Worm (Caenorhabditis elegans) whole organism, late embryonic: ENCODE data around the gene sec-24.2.

Experiments used
- K09A11.1 ChIP-seq: sonication (generic microtip); optimal IDR thresholded peaks from 2 replicates; lab custom pipeline; 2017; ENCODE audit warnings: antibody characterized with exemption, mild to moderate bottlenecking, missing genetic modification characterization, missing compliant biosample characterization; ENCODE audit not compliant: insufficient read depth
- ama-1 ChIP-seq: fragments of 150-350 bp; optimal IDR thresholded peaks from 2 replicates; lab custom pipeline; 2014
- ceh-18 ChIP-seq: sonication (generic microtip); optimal IDR thresholded peaks from 2 replicates; lab custom pipeline; 2016; ENCODE audit warnings: missing genetic modification characterization, missing compliant biosample characterization
- dmd-4 ChIP-seq: sonication (generic microtip); optimal IDR thresholded peaks from 2 replicates; lab custom pipeline; 2016; ENCODE audit warnings: borderline replicate concordance, missing genetic modification characterization, missing compliant biosample characterization
- hlh-13 ChIP-seq: fragments of 200-800 bp; sonication (Bioruptor generic); optimal IDR thresholded peaks from 2 replicates; lab custom pipeline; 2018; ENCODE audit warnings: mild to moderate bottlenecking, missing genetic modification characterization, missing compliant biosample characterization
- hlh-15 ChIP-seq: sonication (generic microtip); optimal IDR thresholded peaks from 2 replicates; lab custom pipeline; 2016; ENCODE audit warnings: missing genetic modification characterization, missing compliant biosample characterization
- nhr-11 ChIP-seq: fragments of 150-350 bp; optimal IDR thresholded peaks from 2 replicates; lab custom pipeline; 2014; ENCODE audit warnings: missing biosample characterization, missing genetic modification characterization
- npax-4 ChIP-seq: sonication (generic microtip); optimal IDR thresholded peaks from 2 replicates; lab custom pipeline; 2016; ENCODE audit warnings: missing genetic modification characterization, missing compliant biosample characterization
- tbx-2 ChIP-seq: sonication (generic microtip); optimal IDR thresholded peaks from 2 replicates; lab custom pipeline; 2016; ENCODE audit warnings: missing genetic modification characterization, missing compliant biosample characterization

ce11 chrIV:12334708-12335107 lies 25.9 kb downstream of the sec-24.2 start:
- TF ChIP-seq npax-4 (tag; lab: Kevin White, UChicago) (no peak), nhr-11 (tag; lab: Kevin White, UChicago) (no peak), dmd-4 (tag; lab: Kevin White, UChicago) (no peak), ama-1 (lab: Kevin White, UChicago) (no peak), ceh-18 (tag; lab: Kevin White, UChicago) (no peak), hlh-13 (no peak), K09A11.1 (tag; lab: Kevin White, UChicago) (no peak), tbx-2 (no peak), hlh-15 (tag; lab: Kevin White, UChicago) (no peak)
